Worm (Caenorhabditis elegans) whole organism, late embryonic: ENCODE measurements around the gene set-4.

Experiments used
- T23F11.4 ChIP-seq: fragments of 200-800 bp; sonication (Bioruptor generic); optimal IDR thresholded peaks from 2 replicates; lab custom pipeline; 2018; ENCODE audit warnings: mild to moderate bottlenecking, missing genetic modification characterization, missing compliant biosample characterization
- Y22D7AL.16 ChIP-seq: sonication (generic microtip); optimal IDR thresholded peaks from 2 replicates; lab custom pipeline; 2016; ENCODE audit warnings: missing genetic modification characterization, missing compliant biosample characterization
- ama-1 ChIP-seq: fragments of 150-350 bp; optimal IDR thresholded peaks from 2 replicates; lab custom pipeline; 2014
- ceh-14 ChIP-seq: sonication (generic microtip); optimal IDR thresholded peaks from 2 replicates; lab custom pipeline; 2016; ENCODE audit warnings: missing genotype, missing genetic modification characterization, missing compliant biosample characterization
- ceh-18 ChIP-seq: sonication (generic microtip); optimal IDR thresholded peaks from 2 replicates; lab custom pipeline; 2016; ENCODE audit warnings: missing genetic modification characterization, missing compliant biosample characterization
- ceh-30 ChIP-seq: fragments of 150-350 bp; optimal IDR thresholded peaks from 2 replicates; lab custom pipeline; 2014; ENCODE audit warnings: missing biosample characterization, missing genetic modification characterization
- ceh-31 ChIP-seq: sonication (generic microtip); optimal IDR thresholded peaks from 2 replicates; lab custom pipeline; 2016; ENCODE audit warnings: missing genetic modification characterization, missing compliant biosample characterization
- ceh-34 ChIP-seq: sonication (generic microtip); optimal IDR thresholded peaks from 2 replicates; lab custom pipeline; 2016; ENCODE audit warnings: mild to moderate bottlenecking, missing genetic modification characterization, missing compliant biosample characterization
- ceh-48 ChIP-seq: sonication (generic microtip); optimal IDR thresholded peaks from 2 replicates; lab custom pipeline; 2016; ENCODE audit warnings: missing genetic modification characterization, inconsistent platforms, missing compliant biosample characterization
- ceh-9 ChIP-seq: sonication (generic microtip); optimal IDR thresholded peaks from 2 replicates; lab custom pipeline; 2016; ENCODE audit warnings: mild to moderate bottlenecking, missing genetic modification characterization, inconsistent platforms, missing compliant biosample characterization
- che-1 ChIP-seq: sonication (generic microtip); optimal IDR thresholded peaks from 2 replicates; lab custom pipeline; 2016; ENCODE audit warnings: mild to moderate bottlenecking, missing genetic modification characterization, missing compliant biosample characterization
- dve-1 ChIP-seq: sonication (generic microtip); optimal IDR thresholded peaks from 2 replicates; lab custom pipeline; 2017; ENCODE audit warnings: antibody characterized with exemption, mild to moderate bottlenecking, missing genetic modification characterization, missing compliant biosample characterization
- elt-4 ChIP-seq: sonication (generic microtip); optimal IDR thresholded peaks from 2 replicates; lab custom pipeline; 2016; ENCODE audit warnings: missing genetic modification characterization, missing compliant biosample characterization
- ets-4 ChIP-seq: sonication (generic microtip); optimal IDR thresholded peaks from 2 replicates; lab custom pipeline; 2016; ENCODE audit warnings: missing genetic modification characterization, missing compliant biosample characterization
- eyg-1 ChIP-seq: sonication (generic microtip); optimal IDR thresholded peaks from 2 replicates; lab custom pipeline; 2016; ENCODE audit warnings: missing genotype, missing genetic modification characterization, missing compliant biosample characterization
- fax-1 ChIP-seq: sonication (generic microtip); optimal IDR thresholded peaks from 2 replicates; lab custom pipeline; 2016; ENCODE audit warnings: missing genotype, missing genetic modification characterization, missing compliant biosample characterization
- fkh-10 ChIP-seq: fragments of 150-350 bp; optimal IDR thresholded peaks from 2 replicates; lab custom pipeline; 2014; ENCODE audit warnings: missing biosample characterization, missing genetic modification reagents, missing genetic modification characterization
- fkh-6 ChIP-seq: sonication (generic microtip); optimal IDR thresholded peaks from 2 replicates; lab custom pipeline; 2016; ENCODE audit warnings: missing genetic modification characterization, missing compliant biosample characterization
- gmeb-2 ChIP-seq: sonication (generic microtip); optimal IDR thresholded peaks from 2 replicates; lab custom pipeline; 2016; ENCODE audit warnings: missing genetic modification characterization, inconsistent platforms, missing compliant biosample characterization
- hlh-30 ChIP-seq: sonication (generic microtip); optimal IDR thresholded peaks from 2 replicates; lab custom pipeline; 2017; ENCODE audit warnings: antibody characterized with exemption, missing genetic modification characterization, missing compliant biosample characterization; ENCODE audit not compliant: insufficient read depth
- hlh-8 ChIP-seq: sonication (generic microtip); optimal IDR thresholded peaks from 2 replicates; lab custom pipeline; 2016; ENCODE audit warnings: missing genotype, missing genetic modification characterization, missing compliant biosample characterization
- madf-2 ChIP-seq: sonication (generic microtip); optimal IDR thresholded peaks from 2 replicates; lab custom pipeline; 2017; ENCODE audit warnings: missing genetic modification characterization, missing compliant biosample characterization
- nfya-1 ChIP-seq: sonication (generic microtip); optimal IDR thresholded peaks from 2 replicates; lab custom pipeline; 2017; ENCODE audit warnings: missing genetic modification characterization, mild to moderate bottlenecking, missing compliant biosample characterization, antibody characterized with exemption, moderate library complexity
- nhr-232 ChIP-seq: sonication (generic microtip); optimal IDR thresholded peaks from 2 replicates; lab custom pipeline; 2016; ENCODE audit warnings: missing genetic modification characterization, missing compliant biosample characterization
- npax-4 ChIP-seq: sonication (generic microtip); optimal IDR thresholded peaks from 2 replicates; lab custom pipeline; 2016; ENCODE audit warnings: missing genetic modification characterization, missing compliant biosample characterization
- odd-2 ChIP-seq: sonication (generic microtip); optimal IDR thresholded peaks from 2 replicates; lab custom pipeline; 2017; ENCODE audit warnings: antibody characterized with exemption, mild to moderate bottlenecking, missing genetic modification characterization, missing compliant biosample characterization
- pag-3 ChIP-seq: sonication (generic microtip); optimal IDR thresholded peaks from 2 replicates; lab custom pipeline; 2016; ENCODE audit warnings: missing compliant biosample characterization, missing genetic modification characterization, borderline replicate concordance
- pax-1 ChIP-seq: fragments of 150-350 bp; optimal IDR thresholded peaks from 2 replicates; lab custom pipeline; 2014; ENCODE audit warnings: missing biosample characterization, missing genetic modification characterization
- sdc-2 ChIP-seq: sonication (generic microtip); optimal IDR thresholded peaks from 2 replicates; lab custom pipeline; 2016; ENCODE audit warnings: missing genotype, missing genetic modification characterization, missing compliant biosample characterization
- syd-9 ChIP-seq: sonication (generic microtip); optimal IDR thresholded peaks from 2 replicates; lab custom pipeline; 2016; ENCODE audit warnings: mild to moderate bottlenecking, missing genetic modification characterization, moderate library complexity, missing compliant biosample characterization
- tbx-2 ChIP-seq: sonication (generic microtip); optimal IDR thresholded peaks from 2 replicates; lab custom pipeline; 2016; ENCODE audit warnings: missing genetic modification characterization, missing compliant biosample characterization
- tbx-7 ChIP-seq: sonication (generic microtip); optimal IDR thresholded peaks from 2 replicates; lab custom pipeline; 2016; ENCODE audit warnings: missing genotype, missing genetic modification characterization, missing compliant biosample characterization
- unc-3 ChIP-seq, 2 experiments: fragments of 200-800 bp in 1 of 2; sonication (Bioruptor generic) in 1 of 2; sonication (generic microtip) in 1 of 2; conservative IDR thresholded peaks in 1 of 2; optimal IDR thresholded peaks in 1 of 2; 2 replicates each; pipeline versions ENCODE4 v1.3.6 to Lab custom; 2016 to 2022; ENCODE audit warnings: missing compliant biosample characterization in 2 of 2, missing genetic modification characterization in 2 of 2, missing genetic modification reagents in 1 of 2
- unc-42 ChIP-seq: sonication (generic microtip); optimal IDR thresholded peaks from 2 replicates; lab custom pipeline; 2016; ENCODE audit warnings: missing genotype, missing genetic modification characterization, missing compliant biosample characterization
- unc-55 ChIP-seq: sonication (generic microtip); optimal IDR thresholded peaks from 2 replicates; lab custom pipeline; 2017; ENCODE audit warnings: missing biosample characterization, missing genetic modification reagents, missing genetic modification characterization
- unc-86 ChIP-seq: sonication (generic microtip); optimal IDR thresholded peaks from 2 replicates; lab custom pipeline; 2016; ENCODE audit warnings: missing genetic modification characterization, missing compliant biosample characterization

set-4 gene

DNA sequence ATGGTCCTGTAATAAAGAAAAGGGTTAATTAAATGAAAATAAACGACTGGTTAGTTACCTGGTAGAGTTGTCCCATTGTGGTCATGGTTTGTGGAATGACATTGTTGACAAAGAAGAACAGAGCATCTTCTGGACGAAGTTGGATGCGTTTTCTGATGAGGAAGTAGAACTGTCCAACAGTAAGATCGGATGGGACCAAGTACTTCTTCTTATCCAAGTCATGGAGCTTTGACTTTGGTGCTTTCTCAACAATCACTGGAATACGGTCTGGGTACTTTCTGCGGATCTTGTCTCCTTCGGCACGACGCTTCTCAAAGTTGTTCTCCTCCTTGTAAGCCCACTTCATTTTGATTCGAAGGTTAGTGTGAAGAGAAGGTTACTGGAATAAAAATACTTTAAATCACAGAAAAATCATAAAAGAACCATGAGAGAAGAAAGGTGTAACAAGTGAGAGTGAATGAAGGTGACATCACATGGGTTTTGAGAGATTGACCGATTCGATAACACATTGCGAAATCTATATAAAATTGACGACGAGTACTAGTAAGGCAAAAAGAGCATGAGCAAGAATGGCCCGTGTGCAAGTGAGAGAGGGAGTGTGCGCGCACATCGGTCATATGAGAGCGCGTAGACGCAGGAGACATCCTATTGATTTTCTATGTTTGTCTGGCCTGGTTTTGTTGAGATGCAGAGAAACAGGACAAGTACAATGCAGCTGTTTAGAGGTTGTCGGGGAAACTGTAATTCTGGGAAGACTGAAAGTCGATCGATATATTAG lies 16.4 kb upstream of the set-4 start, which contains the start of gene lgg-1:
Gene lgg-1, minus strand, starts transcription at position 379 of the 778 bp plus-strand sequence.
- TF ChIP-seq fkh-6: no peak
- no peak for TF ChIP-seq odd-2 (tag; lab: Kevin White, UChicago)
- no peak for TF ChIP-seq tbx-7 (tag; lab: Kevin White, UChicago)
- TF ChIP-seq ceh-31 (tag; lab: Kevin White, UChicago): peak; percentile 24
- TF ChIP-seq pax-1: peak; percentile 33
- TF ChIP-seq fkh-10 (GFP tag; lab: Kevin White, UChicago): no peak
- TF ChIP-seq unc-55 (GFP tag; lab: Kevin White, UChicago): peak; percentile 2
- peak; percentile 43 for TF ChIP-seq madf-2
- TF ChIP-seq tbx-2 (tag; lab: Kevin White, UChicago): peak; percentile 43
- TF ChIP-seq unc-3 (GFP tag; conservative IDR thresholded peaks at IDR 0.05; lab: Robert Waterston, UW): 0 out of 2 replicates have a peak, but pooled peaks have one; percentile 31
- TF ChIP-seq unc-3 (tag; optimal IDR thresholded peaks at IDR 0.05; lab: Kevin White, UChicago): no peak
- TF ChIP-seq hlh-30 (tag; lab: Kevin White, UChicago): peak; percentile 89
- TF ChIP-seq ceh-18 (tag; lab: Kevin White, UChicago): peak; percentile 24
- TF ChIP-seq nfya-1: peak; percentile 39
- peak; percentile 95 for TF ChIP-seq ceh-48 (tag; lab: Kevin White, UChicago)
- TF ChIP-seq, all 69 proteins: peak for 10

DNA sequence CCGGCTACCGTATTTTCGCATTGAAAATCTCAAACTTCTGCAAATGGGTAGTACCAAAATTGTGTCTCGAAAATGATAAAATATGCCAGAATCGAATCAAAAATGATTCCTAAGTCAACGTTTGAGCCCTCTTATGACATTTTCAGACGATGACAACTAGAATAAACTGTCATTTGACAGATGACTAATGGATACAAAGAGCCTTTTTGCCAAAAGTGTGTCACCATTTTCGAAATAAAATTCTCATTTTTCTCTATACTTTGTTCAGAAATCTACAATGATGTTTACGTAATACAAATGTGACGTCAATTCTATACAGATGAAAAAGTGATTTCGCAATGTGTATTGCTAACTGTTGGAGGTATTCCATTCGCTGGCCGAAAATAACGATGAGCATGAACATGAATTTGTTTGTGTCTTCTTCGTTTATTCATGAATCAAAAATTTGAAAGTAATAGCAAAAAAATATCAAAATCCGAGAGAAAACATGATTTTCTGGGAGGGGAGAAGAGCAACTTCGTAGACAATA lies 15.5 kb upstream of the set-4 start:
- TF ChIP-seq dve-1 (tag; lab: Kevin White, UChicago): no peak
- no peak for TF ChIP-seq elt-4 (tag; lab: Kevin White, UChicago)
- no peak for TF ChIP-seq syd-9
- TF ChIP-seq sdc-2 (tag; lab: Kevin White, UChicago): no peak
- TF ChIP-seq ceh-34 (tag; lab: Kevin White, UChicago): no peak
- peak; percentile 77 for TF ChIP-seq ama-1 (lab: Kevin White, UChicago)
- no peak for TF ChIP-seq hlh-8 (tag; lab: Kevin White, UChicago)
- TF ChIP-seq Y22D7AL.16 (tag; lab: Kevin White, UChicago): no peak
- TF ChIP-seq unc-86 (tag; lab: Kevin White, UChicago): no peak

ce11 chrII:6345195-6346158 lies 14.3 kb upstream of the set-4 start, which contains the start of gene C32D5.8:
C32D5.8 (minus strand) TSS chrII:6345964.
- TF ChIP-seq pag-3 (tag; lab: Kevin White, UChicago) (no peak), nhr-232 (tag; lab: Kevin White, UChicago) (no peak), ceh-9 (tag; lab: Kevin White, UChicago) (no peak), eyg-1 (tag; lab: Kevin White, UChicago) (no peak), hlh-8 (tag; lab: Kevin White, UChicago) (no peak), unc-42 (tag; lab: Kevin White, UChicago) (no peak), unc-55 (GFP tag; lab: Kevin White, UChicago) (no peak), T23F11.4 (GFP tag; lab: Kevin White, UChicago) (no peak), fkh-10 (GFP tag; lab: Kevin White, UChicago) (no peak), npax-4 (no peak), fax-1 (tag; lab: Kevin White, UChicago) (no peak), nfya-1 (no peak), unc-3 (GFP tag; conservative IDR thresholded peaks at IDR 0.05; lab: Robert Waterston, UW) (no peak), unc-3 (tag; optimal IDR thresholded peaks at IDR 0.05; lab: Kevin White, UChicago) (no peak), gmeb-2 (tag; lab: Kevin White, UChicago) (no peak), dve-1 (tag; lab: Kevin White, UChicago) (no peak), ceh-14 (tag; lab: Kevin White, UChicago) (no peak), ets-4 (tag; lab: Kevin White, UChicago) (no peak), ceh-30 (no peak), Y22D7AL.16 (tag; lab: Kevin White, UChicago) (no peak), che-1 (no peak)
- TF ChIP-seq, all 69 proteins: peak for 0
